Worm (Caenorhabditis elegans) whole organism, L3 larva: ENCODE measurements around the gene pch-2.

Experiments used
- aly-2 ChIP-seq: fragments of 150-350 bp; optimal IDR thresholded peaks from 2 replicates; lab custom pipeline; 2014; ENCODE audit warnings: missing biosample characterization, missing genetic modification characterization
- ceh-28 ChIP-seq: fragments of 150-350 bp; optimal IDR thresholded peaks from 2 replicates; lab custom pipeline; 2014; ENCODE audit warnings: missing biosample characterization, missing genetic modification reagents, missing genetic modification characterization
- elt-3 ChIP-seq, 3 experiments: fragments of 150-350 bp in 1 of 3; sonication (generic microtip) in 2 of 3; optimal IDR thresholded peaks; 2 replicates in 2 of 3; 4 replicates in 1 of 3; lab custom pipeline; 2014 to 2017; ENCODE audit warnings: missing biosample characterization in 3 of 3, missing genetic modification characterization in 3 of 3
- fos-1 ChIP-seq: fragments of 150-350 bp; optimal IDR thresholded peaks from 2 replicates; lab custom pipeline; 2014; ENCODE audit warnings: missing biosample characterization, missing genetic modification characterization
- lin-15B ChIP-seq: fragments of 150-350 bp; optimal IDR thresholded peaks from 2 replicates; lab custom pipeline; 2014; ENCODE audit warnings: missing biosample characterization, missing genetic modification characterization
- nhr-237 ChIP-seq: fragments of 150-350 bp; optimal IDR thresholded peaks from 2 replicates; lab custom pipeline; 2014; ENCODE audit warnings: missing biosample characterization, missing genetic modification characterization
- nhr-43 ChIP-seq: sonication (generic microtip); optimal IDR thresholded peaks from 2 replicates; lab custom pipeline; 2016; ENCODE audit warnings: mild to moderate bottlenecking, missing genetic modification characterization, missing compliant biosample characterization; ENCODE audit not compliant: poor library complexity, severe bottlenecking
- pha-4 ChIP-seq: fragments of 150-350 bp; optimal IDR thresholded peaks from 2 replicates; lab custom pipeline; 2014; ENCODE audit warnings: missing biosample characterization, missing genetic modification reagents, missing genetic modification characterization
- pqm-1 ChIP-seq: fragments of 150-350 bp; optimal IDR thresholded peaks from 2 replicates; lab custom pipeline; 2017; ENCODE audit warnings: missing biosample characterization, missing genetic modification characterization, inconsistent platforms
- snpc-4 ChIP-seq: fragments of 150-350 bp; optimal IDR thresholded peaks from 2 replicates; lab custom pipeline; 2014; ENCODE audit warnings: missing biosample characterization, missing genetic modification characterization
- unc-39 ChIP-seq: sonication (generic microtip); optimal IDR thresholded peaks from 4 replicates; lab custom pipeline; 2017; ENCODE audit warnings: missing biosample characterization, missing genetic modification characterization
- unc-62 ChIP-seq: fragments of 150-350 bp; sonication (generic microtip); optimal IDR thresholded peaks from 4 replicates; lab custom pipeline; 2014; ENCODE audit warnings: missing biosample characterization, missing genetic modification reagents, missing genetic modification characterization
- ztf-11 ChIP-seq: fragments of 150-350 bp; optimal IDR thresholded peaks from 2 replicates; lab custom pipeline; 2014; ENCODE audit warnings: missing biosample characterization, missing genetic modification characterization

DNA sequence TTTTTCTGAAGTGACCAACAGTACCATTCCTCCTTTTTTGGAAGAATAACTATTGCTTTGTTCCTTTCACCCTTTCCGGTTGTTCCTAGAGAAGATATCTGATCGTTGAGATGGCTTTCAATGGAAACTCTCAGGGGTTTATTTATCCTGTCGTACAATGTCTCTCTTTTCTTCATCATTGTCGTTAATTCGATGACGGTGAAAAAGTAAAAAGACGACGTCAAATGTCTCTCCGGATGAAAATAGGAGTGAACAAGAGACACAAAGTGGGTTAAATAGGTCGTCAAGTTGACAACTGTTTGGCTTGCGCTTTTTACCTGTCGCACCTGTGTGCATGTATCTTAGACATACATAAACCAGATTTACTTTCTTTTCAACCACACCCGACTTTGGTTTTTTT lies 35.8 kb downstream of the pch-2 start:
- TF ChIP-seq fos-1 (tag; lab: Kevin White, UChicago) = no peak
- TF ChIP-seq aly-2 (tag; lab: Kevin White, UChicago) = no peak
- TF ChIP-seq snpc-4 (tag; lab: Kevin White, UChicago) = no peak
- no peak for TF ChIP-seq nhr-237 (tag; lab: Kevin White, UChicago)
- no peak for TF ChIP-seq ceh-28
- no peak for TF ChIP-seq pha-4
- no peak for TF ChIP-seq lin-15B
- no peak for TF ChIP-seq elt-3 (tag; optimal IDR thresholded peaks at IDR 0.05; lab: Kevin White, UChicago)
- no peak for TF ChIP-seq pqm-1
- no peak for TF ChIP-seq nhr-43
- no peak for TF ChIP-seq ztf-11 (tag; lab: Kevin White, UChicago)
- no peak for TF ChIP-seq unc-62 (GFP tag; lab: Kevin White, UChicago)
- TF ChIP-seq unc-39 (tag; lab: Kevin White, UChicago) = no peak
